Worm (Caenorhabditis elegans): ENCODE results near the gene Y50E8A.1.

ce11 chrV:14734187-14734765 is 7.6 kb downstream of the Y50E8A.1 start, which contains the start of gene unc-61:
- TF ChIP-seq pha-4 (tag; optimal IDR thresholded peaks at IDR 0.05): no peak
- no peak for TF ChIP-seq ama-1 (optimal IDR thresholded peaks at IDR 0.05)
- no peak for TF ChIP-seq fkh-6 (tag; optimal IDR thresholded peaks at IDR 0.05)
- TF ChIP-seq ceh-9 (tag; optimal IDR thresholded peaks at IDR 0.05): no peak
- no peak for TF ChIP-seq ztf-16 (tag; optimal IDR thresholded peaks at IDR 0.05)
- no peak for TF ChIP-seq nhr-11 (tag; optimal IDR thresholded peaks at IDR 0.05)
- TF ChIP-seq hlh-30 (tag; optimal IDR thresholded peaks at IDR 0.05; ENCODE audit: insufficient read depth): no peak
- TF ChIP-seq unc-55 (GFP tag; optimal IDR thresholded peaks at IDR 0.05): no peak
- no peak for TF ChIP-seq pag-3 (tag; optimal IDR thresholded peaks at IDR 0.05; ENCODE audit: borderline replicate concordance)
- TF ChIP-seq pros-1 (tag; optimal IDR thresholded peaks at IDR 0.05): no peak
- TF ChIP-seq fkh-10 (GFP tag; optimal IDR thresholded peaks at IDR 0.05): no peak
- no peak for TF ChIP-seq ttx-3 (tag; optimal IDR thresholded peaks at IDR 0.05)
